Worm (Caenorhabditis elegans) whole organism, L1 larva: Measurements from ENCODE around the gene klp-7.
A peak's percentile ranks its signal among the peaks of the same experiment; 100 is the strongest.

Source experiments
- aha-1 ChIP-seq: fragments of 150-350 bp; optimal IDR thresholded peaks from 2 replicates; lab custom pipeline; 2014; ENCODE audit warnings: missing biosample characterization, missing genetic modification characterization
- blmp-1 ChIP-seq: fragments of 150-350 bp; optimal IDR thresholded peaks from 2 replicates; lab custom pipeline; 2014; ENCODE audit warnings: missing biosample characterization, missing genetic modification characterization
- ceh-82 ChIP-seq, 3 experiments: fragments of 150-350 bp in 1 of 3; sonication (generic microtip) in 2 of 3; optimal IDR thresholded peaks; 2 replicates each; lab custom pipeline; 2014 to 2017; ENCODE audit warnings: missing biosample characterization in 3 of 3, missing genetic modification characterization in 3 of 3
- elt-3 ChIP-seq, 6 experiments: fragments of 150-350 bp in 1 of 6; sonication (generic microtip); optimal IDR thresholded peaks; 2 replicates each; lab custom pipeline; 2017 to 2018; ENCODE audit warnings: missing biosample characterization in 6 of 6, missing genetic modification characterization in 6 of 6, inconsistent platforms in 1 of 6
- fkh-10 ChIP-seq: sonication (generic microtip); optimal IDR thresholded peaks from 2 replicates; lab custom pipeline; 2017; ENCODE audit warnings: missing biosample characterization, missing genetic modification reagents, missing genetic modification characterization
- jun-1 ChIP-seq: fragments of 150-350 bp; optimal IDR thresholded peaks from 2 replicates; lab custom pipeline; 2014; ENCODE audit warnings: missing biosample characterization, missing genetic modification reagents, missing genetic modification characterization
- lin-13 ChIP-seq: fragments of 150-350 bp; optimal IDR thresholded peaks from 2 replicates; lab custom pipeline; 2014; ENCODE audit warnings: missing biosample characterization, missing genetic modification reagents, missing genetic modification characterization
- lir-3 ChIP-seq: sonication (generic microtip); optimal IDR thresholded peaks from 2 replicates; lab custom pipeline; 2016; ENCODE audit warnings: mild to moderate bottlenecking, missing genetic modification characterization, moderate library complexity, missing compliant biosample characterization; ENCODE audit not compliant: poor library complexity
- mep-1 ChIP-seq: fragments of 150-350 bp; optimal IDR thresholded peaks from 2 replicates; lab custom pipeline; 2014; ENCODE audit warnings: missing biosample characterization, missing genetic modification characterization
- nhr-237 ChIP-seq: fragments of 150-350 bp; optimal IDR thresholded peaks from 2 replicates; lab custom pipeline; 2014; ENCODE audit warnings: missing biosample characterization, missing genetic modification characterization
- sptf-1 ChIP-seq: fragments of 150-350 bp; optimal IDR thresholded peaks from 2 replicates; lab custom pipeline; 2014; ENCODE audit warnings: missing biosample characterization, missing genetic modification characterization

ce11 chrIII:10810837-10811814 lies 5.4 kb downstream of the klp-7 start:
- no peak for TF ChIP-seq mep-1 (tag; lab: Kevin White, UChicago)
- TF ChIP-seq lin-13 (GFP tag; lab: Kevin White, UChicago): no peak
- no peak for TF ChIP-seq nhr-237 (tag; lab: Kevin White, UChicago)
- TF ChIP-seq sptf-1 (tag; lab: Kevin White, UChicago): no peak
- TF ChIP-seq elt-3 (tag; optimal IDR thresholded peaks at IDR 0.05; lab: Kevin White, UChicago): no peak
- no peak for TF ChIP-seq fkh-10 (GFP tag; lab: Kevin White, UChicago)
- no peak for TF ChIP-seq ceh-82 (tag; optimal IDR thresholded peaks at IDR 0.05; lab: Kevin White, UChicago)
- TF ChIP-seq blmp-1 (tag; lab: Kevin White, UChicago): no peak
- no peak for TF ChIP-seq jun-1 (tag; lab: Kevin White, UChicago)
- peak; percentile 16 for TF ChIP-seq lir-3
- TF ChIP-seq aha-1: no peak
